Fruit fly (Drosophila melanogaster) Kc167 (cell line): ENCODE data around the gene CG31955.

Experiments used
- h ChIP-seq: fragments of >200 bp; optimal IDR thresholded peaks from 3 replicates; lab custom pipeline; 2018; ENCODE audit warnings: missing external identifiers
- insv ChIP-seq: fragments of >200 bp; optimal IDR thresholded peaks from 3 replicates; lab custom pipeline; 2018; ENCODE audit warnings: missing external identifiers
- psq ChIP-seq: fragments of >200 bp; optimal IDR thresholded peaks from 2 replicates; lab custom pipeline; 2017; ENCODE audit warnings: missing external identifiers
- ttk ChIP-seq: sonication (Bioruptor generic); optimal IDR thresholded peaks from 2 replicates; lab custom pipeline; 2017; ENCODE audit warnings: missing external identifiers

DNA sequence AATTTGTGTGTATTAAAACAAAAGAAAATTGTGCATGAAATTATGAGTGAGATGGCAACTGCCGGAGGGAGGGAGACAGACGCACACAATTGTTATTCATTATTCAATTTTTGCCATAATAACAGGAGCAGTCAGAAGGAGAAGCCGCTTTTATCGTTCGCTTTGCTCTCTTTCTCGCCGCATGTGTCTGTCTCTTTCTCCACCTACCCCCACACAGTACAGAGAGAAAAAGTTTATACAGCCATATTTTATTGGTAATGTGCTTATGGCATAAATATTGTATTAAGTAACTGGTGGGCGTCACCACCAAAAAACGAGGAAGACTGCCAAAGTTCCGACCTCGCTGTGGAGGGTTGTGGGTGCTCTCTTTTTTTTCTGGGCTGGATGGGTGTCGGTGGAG, 30.4 kb downstream of the CG31955 start:
- TF ChIP-seq psq (lab: Kevin White, UChicago) = no peak
- TF ChIP-seq h (lab: Kevin White, UChicago) = no peak
- TF ChIP-seq insv = no peak
- TF ChIP-seq ttk (lab: Kevin White, UChicago) = no peak
